Fruit fly (Drosophila melanogaster): Measurements from ENCODE around the gene dsx.

dsx gene

dm6 chr3R:7967801-7968200 lies 593 bp upstream of the dsx start (continued):
- no peak for TF ChIP-seq dac (GFP tag; optimal IDR thresholded peaks at IDR 0.05)
- TF ChIP-seq CG8319 (GFP tag; optimal IDR thresholded peaks at IDR 0.05): no peak
- TF ChIP-seq fkh (GFP tag; optimal IDR thresholded peaks at IDR 0.05): no peak
- no peak for TF ChIP-seq CG32006 (GFP tag; optimal IDR thresholded peaks at IDR 0.05)
- TF ChIP-seq Sox14 (GFP tag; optimal IDR thresholded peaks at IDR 0.05): no peak
- TF ChIP-seq CG3032 (tag; optimal IDR thresholded peaks at IDR 0.05): no peak
- no peak for TF ChIP-seq Ets21C (GFP tag; optimal IDR thresholded peaks at IDR 0.05)
- peak; percentile 51 to 81 for TF ChIP-seq ss (GFP tag; optimal IDR thresholded peaks at IDR 0.05)
- TF ChIP-seq Eip93F (GFP tag; optimal IDR thresholded peaks at IDR 0.05): no peak
- no peak for TF ChIP-seq spab (GFP tag; optimal IDR thresholded peaks at IDR 0.05)
- peak; percentile 75; the same call in 2 of the 3 replicates for TF ChIP-seq eg (GFP tag; IDR thresholded peaks at IDR 0.05)
- no peak for TF ChIP-seq CG11902 (GFP tag; optimal IDR thresholded peaks at IDR 0.05)
- peak; percentile 67 for TF ChIP-seq svp (GFP tag)
- peak; percentile 71; the same call in 2 of the 3 replicates for TF ChIP-seq CG8119 (GFP tag; IDR thresholded peaks at IDR 0.05)

dm6 chr3R:7966544-7967264 lies 504 bp downstream of the dsx start:
- TF ChIP-seq CG11902 (GFP tag; optimal IDR thresholded peaks at IDR 0.05) (no peak), Lpt (GFP tag; optimal IDR thresholded peaks at IDR 0.05) (peak; percentile 16), CG32006 (GFP tag; optimal IDR thresholded peaks at IDR 0.05) (no peak), Eip78C (GFP tag) (peak; percentile 70), CG8119 (GFP tag; IDR thresholded peaks at IDR 0.05) (no peak; the same call in 1 of the 3 replicates), acj6 (GFP tag; optimal IDR thresholded peaks at IDR 0.05) (no peak), CG9139 (GFP tag; optimal IDR thresholded peaks at IDR 0.05) (no peak), OdsH (GFP tag; optimal IDR thresholded peaks at IDR 0.05) (no peak), CG6163 (GFP tag; IDR thresholded peaks at IDR 0.05) (peak; percentile 43; the same call in 2 of the 3 replicates), CG10631 (GFP tag; optimal IDR thresholded peaks at IDR 0.05) (no peak), eg (GFP tag; IDR thresholded peaks at IDR 0.05) (peak; percentile 55; the same call in 2 of the 3 replicates), vri (GFP tag; optimal IDR thresholded peaks at IDR 0.05) (peak; percentile 59), svp (GFP tag) (peak; percentile 87), ss (GFP tag; optimal IDR thresholded peaks at IDR 0.05) (peak; percentile 13 to 60), Hr4 (GFP tag; optimal IDR thresholded peaks at IDR 0.05) (no peak), Ets96B (tag; optimal IDR thresholded peaks at IDR 0.05) (no peak), Blimp-1 (GFP tag; optimal IDR thresholded peaks at IDR 0.05) (peak; percentile 85), fd85E (GFP tag; optimal IDR thresholded peaks at IDR 0.05) (no peak), CG6854 (GFP tag; optimal IDR thresholded peaks at IDR 0.05) (no peak), dsx (GFP tag; optimal IDR thresholded peaks at IDR 0.05; ENCODE audit: poor library complexity, severe bottlenecking) (peak; percentile 100), Eip75B (GFP tag; optimal IDR thresholded peaks at IDR 0.05) (peak; percentile 28), CG6276 (GFP tag; optimal IDR thresholded peaks at IDR 0.05) (no peak), fd59A (GFP tag; optimal IDR thresholded peaks at IDR 0.05) (peak; percentile 4), CG1621 (tag; optimal IDR thresholded peaks at IDR 0.05) (peak; percentile 82), CG10669 (GFP tag; optimal IDR thresholded peaks at IDR 0.05) (no peak), CG15336 (GFP tag; IDR thresholded peaks at IDR 0.05) (peak; percentile 25)

- no peak for TF ChIP-seq Hr4 (GFP tag; optimal IDR thresholded peaks at IDR 0.05)
- no peak for TF ChIP-seq CG8632 (GFP tag; optimal IDR thresholded peaks at IDR 0.05)
- no peak for TF ChIP-seq CG4318 (GFP tag; optimal IDR thresholded peaks at IDR 0.05)
- TF ChIP-seq Eip75B (GFP tag; optimal IDR thresholded peaks at IDR 0.05): no peak
- no peak for TF ChIP-seq Eip93F (GFP tag; optimal IDR thresholded peaks at IDR 0.05)
- peak; percentile 95 for TF ChIP-seq dsx (GFP tag; optimal IDR thresholded peaks at IDR 0.05; ENCODE audit: poor library complexity, severe bottlenecking)
- TF ChIP-seq CG34406 (GFP tag; optimal IDR thresholded peaks at IDR 0.05): no peak
- TF ChIP-seq Met (GFP tag; optimal IDR thresholded peaks at IDR 0.05): no peak
- TF ChIP-seq Hr39 (GFP tag; optimal IDR thresholded peaks at IDR 0.05): no peak
- peak; percentile 30 for TF ChIP-seq vri (GFP tag; optimal IDR thresholded peaks at IDR 0.05)
- TF ChIP-seq eg (GFP tag; IDR thresholded peaks at IDR 0.05): no peak
- no peak for TF ChIP-seq salr (GFP tag; optimal IDR thresholded peaks at IDR 0.05)
- no peak for TF ChIP-seq CG11294 (GFP tag; IDR thresholded peaks at IDR 0.05)
- no peak for TF ChIP-seq esn (GFP tag; optimal IDR thresholded peaks at IDR 0.05)
- TF ChIP-seq fkh (GFP tag; optimal IDR thresholded peaks at IDR 0.05): peak; percentile 38
- no peak for TF ChIP-seq CG8319 (GFP tag; optimal IDR thresholded peaks at IDR 0.05)
- TF ChIP-seq Eip78C (GFP tag): no peak
- TF ChIP-seq CG3919 (GFP tag; optimal IDR thresholded peaks at IDR 0.05): no peak
- no peak for TF ChIP-seq CG6276 (GFP tag; optimal IDR thresholded peaks at IDR 0.05)
- no peak for TF ChIP-seq CG32006 (GFP tag; optimal IDR thresholded peaks at IDR 0.05)
- TF ChIP-seq CG16779 (tag; optimal IDR thresholded peaks at IDR 0.05): no peak
- TF ChIP-seq CG8119 (GFP tag; IDR thresholded peaks at IDR 0.05): no peak
- no peak for TF ChIP-seq achi (GFP tag; optimal IDR thresholded peaks at IDR 0.05)
- TF ChIP-seq CG6854 (GFP tag; optimal IDR thresholded peaks at IDR 0.05): no peak
Measured at dm6 chr3R:7964751-7965319, 2.4 kb downstream of the dsx start.
